Worm (Caenorhabditis elegans): Measurements from ENCODE around the gene wago-5.

The wago-5 gene

ce11 chrII:5788815-5789214 is 26.5 kb downstream of the wago-5 start, which contains the start of gene K05F1.13:
K05F1.13 (plus strand) TSS chrII:5789115.
- TF ChIP-seq nhr-2 (tag; optimal IDR thresholded peaks at IDR 0.05) (no peak), unc-39 (tag; optimal IDR thresholded peaks at IDR 0.05) (no peak), flh-1 (GFP tag; optimal IDR thresholded peaks at IDR 0.05) (no peak), tbx-8 (GFP tag; optimal IDR thresholded peaks at IDR 0.05) (no peak), mls-2 (tag; optimal IDR thresholded peaks at IDR 0.05) (no peak), sptf-1 (tag; optimal IDR thresholded peaks at IDR 0.05) (no peak)

ce11 chrII:5785504-5785903 is 29.8 kb downstream of the wago-5 start:
- no peak for TF ChIP-seq nhr-2 (tag; optimal IDR thresholded peaks at IDR 0.05)
- no peak for TF ChIP-seq sem-2 (GFP tag; optimal IDR thresholded peaks at IDR 0.05)
- TF ChIP-seq nhr-237 (tag; optimal IDR thresholded peaks at IDR 0.05): no peak
- TF ChIP-seq M03D4.4 (tag; optimal IDR thresholded peaks at IDR 0.05): no peak
- TF ChIP-seq ham-2 (GFP tag; optimal IDR thresholded peaks at IDR 0.05): no peak

DNA sequence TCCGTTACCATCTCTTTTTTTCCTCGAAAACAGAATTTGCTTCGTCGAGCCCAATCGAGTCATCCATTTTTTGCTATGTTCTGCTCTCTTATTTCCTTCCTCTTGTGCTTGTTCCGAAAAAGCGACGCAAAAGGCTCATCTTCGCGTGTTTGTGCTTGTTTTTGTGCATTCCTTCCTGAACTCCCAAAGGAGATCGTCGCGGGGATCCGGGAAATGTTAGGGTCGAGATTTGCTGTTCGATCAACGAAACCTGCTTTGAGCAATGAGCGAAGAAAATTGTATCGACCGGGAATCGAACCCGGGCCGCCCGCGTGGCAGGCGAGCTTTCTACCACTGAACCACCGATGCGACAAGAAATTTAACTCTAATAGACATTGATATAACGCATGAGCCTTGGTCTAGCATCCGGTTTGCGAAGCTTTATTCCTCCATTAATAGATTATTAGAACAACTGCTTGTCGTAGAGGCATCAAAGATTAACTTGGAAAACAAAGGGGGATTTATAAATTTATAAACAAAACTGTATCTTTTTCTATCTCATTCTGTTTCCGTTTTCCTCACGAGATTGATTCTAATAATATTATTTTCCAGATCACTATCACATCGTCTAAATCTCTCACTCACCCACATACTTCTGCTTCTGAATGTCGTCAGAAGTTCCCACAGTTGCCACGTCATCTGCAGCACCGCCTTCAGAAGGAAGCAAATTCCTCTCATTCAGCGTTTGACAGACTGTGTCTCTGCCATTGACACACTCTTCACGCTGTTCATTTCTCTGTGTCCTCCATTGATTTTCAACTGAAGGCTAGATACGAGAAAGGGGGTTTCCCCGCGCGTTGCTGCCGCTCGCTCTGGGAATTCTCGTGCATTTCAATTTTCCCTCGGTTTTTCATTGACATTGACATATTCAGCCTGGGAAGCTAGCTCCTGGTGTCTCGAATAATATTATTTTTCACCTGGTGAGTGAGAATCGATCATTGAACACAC is 33.1 kb downstream of the wago-5 start, which contains the start of gene K05F1.6:
Gene K05F1.6 (plus strand): TSS at position 586 of the 987 bp plus-strand sequence.
- TF ChIP-seq mab-5 (tag; optimal IDR thresholded peaks at IDR 0.05) (no peak), snpc-4 (tag; optimal IDR thresholded peaks at IDR 0.05) (no peak), elt-1 (tag; optimal IDR thresholded peaks at IDR 0.05; ENCODE audit: borderline replicate concordance, insufficient read depth) (no peak), zip-8 (tag; optimal IDR thresholded peaks at IDR 0.05) (no peak), bed-3 (GFP tag; optimal IDR thresholded peaks at IDR 0.05) (peak; percentile 44), elt-3 (tag; optimal IDR thresholded peaks at IDR 0.05) (no peak), ham-2 (GFP tag; optimal IDR thresholded peaks at IDR 0.05) (peak; percentile 76), drap-1 (GFP tag; optimal IDR thresholded peaks at IDR 0.05) (peak; percentile 69), mep-1 (tag; optimal IDR thresholded peaks at IDR 0.05) (no peak), ces-1 (GFP tag; optimal IDR thresholded peaks at IDR 0.05) (no peak), nhr-237 (tag; optimal IDR thresholded peaks at IDR 0.05) (no peak), nhr-12 (tag; optimal IDR thresholded peaks at IDR 0.05) (no peak), tbx-8 (GFP tag; optimal IDR thresholded peaks at IDR 0.05) (peak; percentile 36), nhr-2 (tag; optimal IDR thresholded peaks at IDR 0.05) (no peak), nhr-76 (tag; optimal IDR thresholded peaks at IDR 0.05) (no peak), mls-2 (tag; optimal IDR thresholded peaks at IDR 0.05) (peak; percentile 72), unc-120 (tag; optimal IDR thresholded peaks at IDR 0.05; ENCODE audit: poor library complexity, severe bottlenecking) (peak; percentile 89), ceh-83 (GFP tag; optimal IDR thresholded peaks at IDR 0.05) (peak; percentile 78), hlh-1 (tag; optimal IDR thresholded peaks at IDR 0.05) (peak; percentile 10), unc-62 (GFP tag; optimal IDR thresholded peaks at IDR 0.05) (no peak), pha-4 (tag; optimal IDR thresholded peaks at IDR 0.05) (peak; percentile 16), blmp-1 (tag; optimal IDR thresholded peaks at IDR 0.05) (no peak), M03D4.4 (tag; optimal IDR thresholded peaks at IDR 0.05) (peak; percentile 70), sptf-1 (tag; optimal IDR thresholded peaks at IDR 0.05) (peak; percentile 81), flh-1 (GFP tag; optimal IDR thresholded peaks at IDR 0.05) (peak; percentile 52), ztf-11 (tag; optimal IDR thresholded peaks at IDR 0.05) (no peak), nhr-28 (tag; optimal IDR thresholded peaks at IDR 0.05) (no peak), ceh-43 (GFP tag; optimal IDR thresholded peaks at IDR 0.05) (peak; percentile 10), lin-13 (tag; optimal IDR thresholded peaks at IDR 0.05) (peak; percentile 12), lsy-2 (tag; optimal IDR thresholded peaks at IDR 0.05) (no peak), ceh-39 (tag; optimal IDR thresholded peaks at IDR 0.05) (no peak), unc-39 (tag; optimal IDR thresholded peaks at IDR 0.05) (no peak), cnd-1 (tag; optimal IDR thresholded peaks at IDR 0.05) (peak; percentile 64), sem-2 (GFP tag; optimal IDR thresholded peaks at IDR 0.05) (peak; percentile 65), lin-32 (GFP tag; optimal IDR thresholded peaks at IDR 0.05) (peak; percentile 45)

All from whole organism, mixed stage, embryonic.